Worm (Caenorhabditis elegans): ENCODE results near the gene clec-85.

- TF ChIP-seq tra-4 (tag; optimal IDR thresholded peaks at IDR 0.05) (no peak), ama-1 (optimal IDR thresholded peaks at IDR 0.05) (no peak), hmg-4 (GFP tag; optimal IDR thresholded peaks at IDR 0.05) (no peak), ets-7 (tag; optimal IDR thresholded peaks at IDR 0.05) (no peak), B0310.2 (tag; optimal IDR thresholded peaks at IDR 0.05) (no peak), tbx-37 (GFP tag; conservative IDR thresholded peaks at IDR 0.05) (no peak), sea-1 (GFP tag; conservative IDR thresholded peaks at IDR 0.05) (no peak), scrt-1 (GFP tag; IDR thresholded peaks at IDR 0.05) (no peak), tbx-11 (GFP tag; IDR thresholded peaks at IDR 0.05) (no peak), ceh-36 (tag; optimal IDR thresholded peaks at IDR 0.05) (no peak), F13C5.2 (tag; optimal IDR thresholded peaks at IDR 0.05) (no peak), pes-1 (GFP tag; IDR thresholded peaks at IDR 0.05) (no peak)
These were observed 8.0 kb downstream of the clec-85 start for ce11 chrIV:2858734-2859133.
